Fruit fly (Drosophila melanogaster) whole organism, embryonic: Measurements from ENCODE around the gene CG9886.

Source experiments
- Antp ChIP-seq: fragments of 200-800 bp; sonication (Bioruptor generic); optimal IDR thresholded peaks from 3 replicates; lab custom pipeline; 2016; ENCODE audit warnings: missing biosample characterization, missing genetic modification characterization
- B-H1 ChIP-seq: fragments of 200-800 bp; sonication (Bioruptor generic); IDR thresholded peaks from 3 replicates; pipeline ENCODE4 v1.3.6; 2022; ENCODE audit warnings: missing biosample characterization, missing genetic modification characterization
- Bgb ChIP-seq: fragments of 200-800 bp; sonication (Bioruptor generic); IDR thresholded peaks from 2 replicates; pipeline ENCODE4 v1.3.6; 2022; ENCODE audit warnings: missing biosample characterization, missing genetic modification characterization; ENCODE audit not compliant: partially characterized antibody
- CG10267 ChIP-seq: fragments of 200-800 bp; sonication (Bioruptor generic); optimal IDR thresholded peaks from 2 replicates; lab custom pipeline; 2018; ENCODE audit warnings: missing biosample characterization, mild to moderate bottlenecking, missing genetic modification characterization, moderate library complexity
- CG11504 ChIP-seq: fragments of 200-800 bp; sonication (Bioruptor generic); optimal IDR thresholded peaks from 3 replicates; lab custom pipeline; 2019; ENCODE audit warnings: missing biosample characterization, mild to moderate bottlenecking, missing genetic modification characterization, moderate library complexity
- CG13894 ChIP-seq: fragments of 200-800 bp; sonication (Bioruptor generic); optimal IDR thresholded peaks from 3 replicates; lab custom pipeline; 2018; ENCODE audit warnings: missing biosample characterization, mild to moderate bottlenecking, missing genetic modification characterization, moderate library complexity
- CG16813 ChIP-seq: fragments of 200-800 bp; sonication (Bioruptor generic); IDR thresholded peaks from 3 replicates; pipeline ENCODE4 v1.3.6; 2022; ENCODE audit warnings: missing biosample characterization, missing genetic modification characterization; ENCODE audit not compliant: partially characterized antibody
- CG16863 ChIP-seq: fragments of 200-800 bp; sonication (Bioruptor generic); optimal IDR thresholded peaks from 3 replicates; lab custom pipeline; 2016; ENCODE audit warnings: missing biosample characterization, missing genetic modification characterization
- CG17612 ChIP-seq: fragments of 200-800 bp; sonication (Bioruptor generic); IDR thresholded peaks from 2 replicates; pipeline ENCODE4 v1.3.6; 2022; ENCODE audit warnings: missing biosample characterization, missing genetic modification characterization
- CG1832 ChIP-seq: fragments of 200-800 bp; sonication (Bioruptor generic); optimal IDR thresholded peaks from 2 replicates; lab custom pipeline; 2017; ENCODE audit warnings: missing biosample characterization, mild to moderate bottlenecking, missing genetic modification characterization, inconsistent platforms
- CG32767 ChIP-seq: fragments of 200-800 bp; sonication (Bioruptor generic); IDR thresholded peaks from 2 replicates; pipeline ENCODE4 v1.3.6; 2022; ENCODE audit warnings: missing biosample characterization, missing genetic modification characterization
- CG6175 ChIP-seq: fragments of 200-800 bp; sonication (Bioruptor generic); IDR thresholded peaks from 3 replicates; pipeline ENCODE4 v1.3.6; 2022; ENCODE audit warnings: missing biosample characterization, missing genetic modification characterization
- CG6654 ChIP-seq: fragments of 200-800 bp; sonication (Bioruptor generic); optimal IDR thresholded peaks from 2 replicates; lab custom pipeline; 2017; ENCODE audit warnings: missing biosample characterization, mild to moderate bottlenecking, missing genetic modification characterization
- CG6765 ChIP-seq: fragments of 200-800 bp; sonication (Bioruptor generic); optimal IDR thresholded peaks from 3 replicates; lab custom pipeline; 2017; ENCODE audit warnings: missing biosample characterization, mild to moderate bottlenecking, missing genetic modification characterization
- CG7357 ChIP-seq: fragments of 200-800 bp; sonication (Bioruptor generic); IDR thresholded peaks from 3 replicates; pipeline ENCODE4 v1.3.6; 2022; ENCODE audit warnings: missing biosample characterization, missing genetic modification characterization
- CG8478 ChIP-seq: fragments of >200 bp; optimal IDR thresholded peaks from 2 replicates; lab custom pipeline; 2018
- CG9797 ChIP-seq: fragments of 200-800 bp; sonication (Bioruptor generic); optimal IDR thresholded peaks from 3 replicates; lab custom pipeline; 2018; ENCODE audit warnings: missing biosample characterization, mild to moderate bottlenecking, missing genetic modification characterization
- Dad ChIP-seq: fragments of 200-800 bp; sonication (Bioruptor generic); optimal IDR thresholded peaks from 3 replicates; lab custom pipeline; 2016; ENCODE audit warnings: missing biosample characterization, missing genetic modification characterization
- Deaf1 ChIP-seq: fragments of 200-800 bp; optimal IDR thresholded peaks from 3 replicates; lab custom pipeline; 2019; ENCODE audit warnings: missing biosample characterization, mild to moderate bottlenecking, missing genetic modification characterization, moderate library complexity
- Doc3 ChIP-seq: fragments of 200-800 bp; sonication (Bioruptor generic); IDR thresholded peaks from 3 replicates; pipeline ENCODE4 v1.3.6; 2022; ENCODE audit warnings: missing biosample characterization, missing genetic modification characterization; ENCODE audit not compliant: partially characterized antibody
- HLHmδ ChIP-seq: fragments of 200-800 bp; sonication (Bioruptor generic); optimal IDR thresholded peaks from 2 replicates; lab custom pipeline; 2018; ENCODE audit warnings: missing biosample characterization, mild to moderate bottlenecking, missing genetic modification characterization, moderate library complexity
- HmgD ChIP-seq: fragments of 200-800 bp; sonication (Bioruptor generic); optimal IDR thresholded peaks from 3 replicates; lab custom pipeline; 2016; ENCODE audit warnings: missing biosample characterization, missing genetic modification characterization
- Hr78 ChIP-seq, 2 experiments: fragments of 200-800 bp in 1 of 2; fragments of >200 bp in 1 of 2; sonication (Bioruptor generic) in 1 of 2; optimal IDR thresholded peaks; 2 replicates each; lab custom pipeline; 2017 to 2019; ENCODE audit warnings: missing biosample characterization in 2 of 2, missing genetic modification characterization in 2 of 2, mild to moderate bottlenecking in 1 of 2, moderate library complexity in 1 of 2
- Jarid2 ChIP-seq: fragments of 200-800 bp; sonication (Bioruptor generic); optimal IDR thresholded peaks from 3 replicates; lab custom pipeline; 2017; ENCODE audit warnings: mild to moderate bottlenecking, missing biosample characterization, missing genetic modification reagents, missing genetic modification characterization
- MBD-R2 ChIP-seq: fragments of 200-800 bp; sonication (Bioruptor generic); IDR thresholded peaks from 2 replicates; pipeline ENCODE4 v1.3.6; 2022; ENCODE audit warnings: missing biosample characterization, missing genetic modification characterization
- Med ChIP-seq: fragments of 200-800 bp; sonication (Bioruptor generic); peaks from one replicate; lab custom pipeline; 2016; ENCODE audit warnings: missing biosample characterization, missing genetic modification characterization, mild to moderate bottlenecking, inconsistent platforms, moderate library complexity
- Nf-YC ChIP-seq: fragments of 200-800 bp; optimal IDR thresholded peaks from 3 replicates; lab custom pipeline; 2019; ENCODE audit warnings: missing biosample characterization, mild to moderate bottlenecking, missing genetic modification characterization, moderate library complexity
- NfI ChIP-seq: fragments of 200-800 bp; sonication (Bioruptor generic); optimal IDR thresholded peaks from 3 replicates; lab custom pipeline; 2018; ENCODE audit warnings: missing biosample characterization, mild to moderate bottlenecking, missing genetic modification characterization, moderate library complexity
- Oli ChIP-seq: fragments of 200-800 bp; sonication (Bioruptor generic); optimal IDR thresholded peaks from 2 replicates; lab custom pipeline; 2018; ENCODE audit warnings: missing biosample characterization, mild to moderate bottlenecking, missing genetic modification characterization, moderate library complexity
- Opbp ChIP-seq: fragments of 200-800 bp; sonication (Bioruptor generic); IDR thresholded peaks from 3 replicates; pipeline ENCODE4 v1.3.6; 2022; ENCODE audit warnings: missing biosample characterization, missing genetic modification characterization; ENCODE audit not compliant: partially characterized antibody
- Sry-β ChIP-seq: fragments of 200-800 bp; sonication (Bioruptor generic); optimal IDR thresholded peaks from 2 replicates; lab custom pipeline; 2018; ENCODE audit warnings: missing biosample characterization, mild to moderate bottlenecking, missing genetic modification characterization, moderate library complexity
- aop ChIP-seq: fragments of 200-800 bp; sonication (Bioruptor generic); IDR thresholded peaks from 2 replicates; pipeline ENCODE4 v1.3.6; 2022; ENCODE audit warnings: missing biosample characterization, missing genetic modification characterization
- br ChIP-seq: fragments of >200 bp; optimal IDR thresholded peaks from 2 replicates; lab custom pipeline; 2017
- bsh ChIP-seq, 2 experiments: fragments of 200-800 bp; sonication (Bioruptor generic); optimal IDR thresholded peaks; 2 replicates each; lab custom pipeline; 2017 to 2018; ENCODE audit warnings: mild to moderate bottlenecking in 2 of 2, missing biosample characterization in 2 of 2, missing genetic modification characterization in 2 of 2, moderate library complexity in 1 of 2
- cg ChIP-seq: fragments of 200-800 bp; sonication (Bioruptor generic); optimal IDR thresholded peaks from 3 replicates; lab custom pipeline; 2019; ENCODE audit warnings: missing biosample characterization, mild to moderate bottlenecking, missing genetic modification characterization, moderate library complexity
- chif ChIP-seq, 2 experiments: fragments of 200-800 bp; sonication (Bioruptor generic); optimal IDR thresholded peaks; 3 replicates each; lab custom pipeline; 2016; ENCODE audit warnings: missing biosample characterization in 2 of 2, missing genetic modification characterization in 2 of 2
- chinmo ChIP-seq: fragments of 200-800 bp; sonication (Bioruptor generic); IDR thresholded peaks from 4 replicates; pipeline ENCODE4 v1.3.6; 2022; ENCODE audit warnings: missing biosample characterization, missing genetic modification characterization; ENCODE audit not compliant: partially characterized antibody
- dati ChIP-seq: fragments of 200-800 bp; sonication (Bioruptor generic); IDR thresholded peaks from 2 replicates; pipeline ENCODE4 v1.3.6; 2022; ENCODE audit warnings: missing biosample characterization, missing genetic modification characterization
- dmrt99B ChIP-seq: fragments of 200-800 bp; sonication (Bioruptor generic); optimal IDR thresholded peaks from 2 replicates; lab custom pipeline; 2018; ENCODE audit warnings: missing biosample characterization, mild to moderate bottlenecking, missing genetic modification characterization, moderate library complexity
- gcm2 ChIP-seq: fragments of 200-800 bp; sonication (Bioruptor generic); optimal IDR thresholded peaks from 2 replicates; lab custom pipeline; 2016; ENCODE audit warnings: missing biosample characterization, missing genetic modification characterization
- ind ChIP-seq: fragments of 200-800 bp; sonication (Bioruptor generic); optimal IDR thresholded peaks from 3 replicates; lab custom pipeline; 2016; ENCODE audit warnings: missing biosample characterization, missing genetic modification characterization
- klu ChIP-seq: fragments of 200-800 bp; sonication (Bioruptor generic); IDR thresholded peaks from 2 replicates; pipeline ENCODE4 v1.3.6; 2022; ENCODE audit warnings: missing biosample characterization, missing genetic modification characterization
- nmo ChIP-seq: fragments of 200-800 bp; sonication (Bioruptor generic); optimal IDR thresholded peaks from 2 replicates; lab custom pipeline; 2018; ENCODE audit warnings: missing biosample characterization, mild to moderate bottlenecking, missing genetic modification characterization, moderate library complexity
- rib ChIP-seq: fragments of 200-800 bp; sonication (Bioruptor generic); IDR thresholded peaks from 2 replicates; pipeline ENCODE4 v1.3.6; 2022; ENCODE audit warnings: missing biosample characterization, missing genetic modification characterization
- sc ChIP-seq, 3 experiments: fragments of >200 bp in 2 of 3; fragments of 200-800 bp in 1 of 3; sonication (Bioruptor generic) in 1 of 3; optimal IDR thresholded peaks; 2 replicates in 2 of 3; 3 replicates in 1 of 3; lab custom pipeline; 2017; ENCODE audit warnings: mild to moderate bottlenecking in 1 of 3, missing biosample characterization in 1 of 3, missing genetic modification characterization in 1 of 3, missing genetic modification reagents in 1 of 3
- tap ChIP-seq: fragments of 200-800 bp; optimal IDR thresholded peaks from 3 replicates; lab custom pipeline; 2019; ENCODE audit warnings: missing biosample characterization, mild to moderate bottlenecking, missing genetic modification characterization, moderate library complexity
- tio ChIP-seq: fragments of 200-800 bp; sonication (Bioruptor generic); optimal IDR thresholded peaks from 2 replicates; lab custom pipeline; 2017; ENCODE audit warnings: missing biosample characterization, missing genetic modification characterization, inconsistent platforms
- tx ChIP-seq: fragments of 200-800 bp; sonication (Bioruptor generic); optimal IDR thresholded peaks from 2 replicates; lab custom pipeline; 2016; ENCODE audit warnings: missing biosample characterization, missing genetic modification characterization
- z ChIP-seq: fragments of 200-800 bp; sonication (Bioruptor generic); IDR thresholded peaks from 3 replicates; pipeline ENCODE4 v1.3.6; 2022; ENCODE audit warnings: missing biosample characterization, missing genetic modification characterization
- zen ChIP-seq: fragments of 200-800 bp; sonication (Bioruptor generic); optimal IDR thresholded peaks from 3 replicates; lab custom pipeline; 2018; ENCODE audit warnings: missing biosample characterization, mild to moderate bottlenecking, missing genetic modification characterization, moderate library complexity
- zfh2 ChIP-seq: fragments of 200-800 bp; sonication (Bioruptor generic); optimal IDR thresholded peaks from 2 replicates; lab custom pipeline; 2016; ENCODE audit warnings: missing biosample characterization, missing genetic modification characterization

CG9886 gene

dm6 chr2L:2454644-2455043, 34.0 kb downstream of the CG9886 start (continued):
- TF ChIP-seq Deaf1 (tag; lab: Kevin White, UChicago): peak; percentile 95
- peak; percentile 31 for TF ChIP-seq zen (tag; lab: Kevin White, UChicago)
- TF ChIP-seq dati (GFP tag; lab: Robert Waterston, UW): no peak
- TF ChIP-seq CG1832 (GFP tag; lab: Kevin White, UChicago): peak; percentile 68
- no peak for TF ChIP-seq zfh2 (GFP tag; lab: Kevin White, UChicago)
- no peak for TF ChIP-seq CG32767
- TF ChIP-seq HLHmδ: peak; percentile 38
- TF ChIP-seq sc (optimal IDR thresholded peaks at IDR 0.05; lab: Kevin White, UChicago): no peak
- no peak for TF ChIP-seq sc (GFP tag; optimal IDR thresholded peaks at IDR 0.05; lab: Kevin White, UChicago)
- no peak for TF ChIP-seq aop
- no peak for TF ChIP-seq bsh (GFP tag; optimal IDR thresholded peaks at IDR 0.05; lab: Kevin White, UChicago)
- no peak for TF ChIP-seq HmgD (GFP tag; lab: Kevin White, UChicago)
- TF ChIP-seq chif (GFP tag; optimal IDR thresholded peaks at IDR 0.05; lab: Kevin White, UChicago): no peak
- TF ChIP-seq CG16863 (GFP tag; lab: Kevin White, UChicago): no peak
- peak; percentile 63; the same call in 1 of the 3 replicates for TF ChIP-seq Opbp (GFP tag; lab: Robert Waterston, UW)
- no peak for TF ChIP-seq tio (GFP tag; lab: Kevin White, UChicago)
- TF ChIP-seq CG9797 (GFP tag; lab: Kevin White, UChicago): no peak
- no peak for TF ChIP-seq br (lab: Kevin White, UChicago)
- no peak for TF ChIP-seq NfI
- no peak for TF ChIP-seq Doc3 (GFP tag; lab: Robert Waterston, UW)
- peak; percentile 32; the same call in 1 of the 3 replicates for TF ChIP-seq CG16813 (GFP tag; lab: Robert Waterston, UW)
- TF ChIP-seq dmrt99B (tag; lab: Kevin White, UChicago): no peak
- peak; percentile 83 for TF ChIP-seq Nf-YC (tag; lab: Kevin White, UChicago)
- TF ChIP-seq CG11504 (tag; lab: Kevin White, UChicago): no peak
- peak; percentile 81; the same call in 2 of the 4 replicates for TF ChIP-seq chinmo
- no peak for TF ChIP-seq B-H1
- no peak for TF ChIP-seq CG6765
- no peak for TF ChIP-seq gcm2
- TF ChIP-seq nmo (GFP tag; lab: Kevin White, UChicago): no peak
- peak; percentile 64 for TF ChIP-seq Bgb
- TF ChIP-seq ind (GFP tag; lab: Kevin White, UChicago): no peak
- TF ChIP-seq cg: peak; percentile 95
- no peak for TF ChIP-seq tx (GFP tag; lab: Kevin White, UChicago)
- TF ChIP-seq Antp (GFP tag; lab: Kevin White, UChicago): no peak
- TF ChIP-seq Oli (tag; lab: Kevin White, UChicago): no peak
- TF ChIP-seq Sry-β (GFP tag; lab: Kevin White, UChicago): no peak
- peak; percentile 79 for TF ChIP-seq Jarid2 (GFP tag; lab: Kevin White, UChicago)
- TF ChIP-seq CG6654 (GFP tag; lab: Kevin White, UChicago): no peak
- TF ChIP-seq klu (GFP tag; lab: Robert Waterston, UW): no peak
- TF ChIP-seq Hr78 (GFP tag; optimal IDR thresholded peaks at IDR 0.05; lab: Kevin White, UChicago): no peak
- TF ChIP-seq Med (GFP tag; lab: Kevin White, UChicago): peak; percentile 82
- TF ChIP-seq CG17612 (GFP tag; lab: Robert Waterston, UW): no peak
- TF ChIP-seq MBD-R2: no peak
- no peak for TF ChIP-seq tap (tag; lab: Kevin White, UChicago)
- no peak for TF ChIP-seq CG10267
- no peak for TF ChIP-seq CG13894 (tag; lab: Kevin White, UChicago)
- peak; percentile 99 for TF ChIP-seq z
- no peak for TF ChIP-seq Dad (GFP tag; lab: Kevin White, UChicago)
- peak; percentile 86 for TF ChIP-seq CG8478 (lab: Kevin White, UChicago)
- TF ChIP-seq rib (GFP tag; lab: Robert Waterston, UW): no peak
- TF ChIP-seq CG7357 (GFP tag; lab: Robert Waterston, UW): no peak
- no peak for TF ChIP-seq CG6175
